Worm (Caenorhabditis elegans) whole organism, L4 larva: ENCODE data around the gene F56B3.4.
A peak's percentile ranks its signal among the peaks of the same experiment; 100 is the strongest.

Experiments
- F10B5.3 ChIP-seq: sonication (generic microtip); optimal IDR thresholded peaks from 2 replicates; lab custom pipeline; 2016; ENCODE audit warnings: mild to moderate bottlenecking, missing genetic modification characterization, missing compliant biosample characterization
- F26F4.8 ChIP-seq: fragments of 200-800 bp; sonication (Bioruptor generic); conservative IDR thresholded peaks from 2 replicates; pipeline ENCODE4 v1.3.6; 2022; ENCODE audit warnings: missing genetic modification characterization, missing compliant biosample characterization
- F49E8.2 ChIP-seq: sonication (generic microtip); optimal IDR thresholded peaks from 2 replicates; lab custom pipeline; 2016; ENCODE audit warnings: missing compliant biosample characterization, mild to moderate bottlenecking, missing genetic modification characterization, borderline replicate concordance
- T20F7.1 ChIP-seq: fragments of 200-800 bp; sonication (Bioruptor generic); optimal IDR thresholded peaks from 2 replicates; lab custom pipeline; 2018; ENCODE audit warnings: mild to moderate bottlenecking, missing genetic modification characterization, missing compliant biosample characterization
- T26A8.4 ChIP-seq: fragments of 200-800 bp; sonication (Bioruptor generic); IDR thresholded peaks from 2 replicates; pipeline ENCODE4 v1.3.6; 2022; ENCODE audit warnings: missing genetic modification characterization, missing compliant biosample characterization
- Y105C5A.15 ChIP-seq: fragments of 200-800 bp; sonication (Bioruptor generic); IDR thresholded peaks from 2 replicates; pipeline ENCODE4 v1.3.6; 2022; ENCODE audit warnings: missing genetic modification characterization, missing compliant biosample characterization
- Y48G9A.11 ChIP-seq: fragments of 200-800 bp; sonication (Bioruptor generic); IDR thresholded peaks from 2 replicates; pipeline ENCODE4 v1.3.6; 2022; ENCODE audit warnings: missing genetic modification reagents, missing genetic modification characterization, missing compliant biosample characterization
- ZK337.2 ChIP-seq: fragments of 200-800 bp; sonication (Bioruptor generic); IDR thresholded peaks from 2 replicates; pipeline ENCODE4 v1.3.6; 2022; ENCODE audit warnings: missing genetic modification reagents, missing genetic modification characterization, missing compliant biosample characterization
- ZK546.5 ChIP-seq, 2 experiments: sonication (generic microtip); optimal IDR thresholded peaks; 2 replicates each; lab custom pipeline; 2017; ENCODE audit warnings: missing biosample characterization in 2 of 2, missing genetic modification characterization in 2 of 2
- ama-1 ChIP-seq: fragments of 150-350 bp; optimal IDR thresholded peaks from 2 replicates; lab custom pipeline; 2014; ENCODE audit warnings: inconsistent platforms, mixed read lengths
- attf-4 ChIP-seq: sonication (generic microtip); optimal IDR thresholded peaks from 3 replicates; lab custom pipeline; 2017; ENCODE audit warnings: missing biosample characterization, missing genetic modification characterization
- ceh-44 ChIP-seq: fragments of 200-800 bp; sonication (Bioruptor generic); IDR thresholded peaks from 2 replicates; pipeline ENCODE4 v1.3.6; 2022; ENCODE audit warnings: missing genetic modification reagents, missing genetic modification characterization, missing compliant biosample characterization
- ceh-62 ChIP-seq: sonication (generic microtip); optimal IDR thresholded peaks from 2 replicates; lab custom pipeline; 2017; ENCODE audit warnings: missing biosample characterization, missing genetic modification characterization
- ctbp-1 ChIP-seq: fragments of 200-800 bp; sonication (Bioruptor generic); IDR thresholded peaks from 2 replicates; pipeline ENCODE4 v1.3.6; 2022; ENCODE audit warnings: missing genetic modification reagents, missing genetic modification characterization, missing compliant biosample characterization
- daf-12 ChIP-seq: fragments of 150-350 bp; optimal IDR thresholded peaks from 2 replicates; lab custom pipeline; 2014; ENCODE audit warnings: missing biosample characterization, missing genetic modification reagents, missing genetic modification characterization
- dpl-1 ChIP-seq: fragments of 150-350 bp; optimal IDR thresholded peaks from 2 replicates; lab custom pipeline; 2014; ENCODE audit warnings: missing biosample characterization, missing genetic modification reagents, missing genetic modification characterization
- dve-1 ChIP-seq: sonication (generic microtip); optimal IDR thresholded peaks from 2 replicates; lab custom pipeline; 2017; ENCODE audit warnings: antibody characterized with exemption, mild to moderate bottlenecking, missing genetic modification characterization, missing compliant biosample characterization; ENCODE audit not compliant: insufficient read depth
- fkh-10 ChIP-seq: fragments of 150-350 bp; optimal IDR thresholded peaks from 2 replicates; lab custom pipeline; 2014; ENCODE audit warnings: missing biosample characterization, missing genetic modification reagents, missing genetic modification characterization
- fos-1 ChIP-seq: fragments of 150-350 bp; optimal IDR thresholded peaks from 2 replicates; lab custom pipeline; 2014; ENCODE audit warnings: missing biosample characterization, missing genetic modification characterization
- gei-8 ChIP-seq: fragments of 200-800 bp; sonication (Bioruptor generic); optimal IDR thresholded peaks from 2 replicates; lab custom pipeline; 2018; ENCODE audit warnings: mild to moderate bottlenecking, missing genetic modification characterization, missing compliant biosample characterization
- hlh-11 ChIP-seq: fragments of 200-800 bp; sonication (Bioruptor generic); optimal IDR thresholded peaks from 2 replicates; lab custom pipeline; 2018; ENCODE audit warnings: mild to moderate bottlenecking, missing genetic modification characterization, missing compliant biosample characterization
- hmg-1.1 ChIP-seq: fragments of 200-800 bp; sonication (Bioruptor generic); IDR thresholded peaks from 2 replicates; pipeline ENCODE4 v1.3.6; 2022; ENCODE audit warnings: missing genetic modification reagents, missing genetic modification characterization, missing compliant biosample characterization
- jun-1 ChIP-seq: fragments of 150-350 bp; optimal IDR thresholded peaks from 2 replicates; lab custom pipeline; 2014; ENCODE audit warnings: missing biosample characterization, missing genetic modification reagents, missing genetic modification characterization
- lim-7 ChIP-seq: fragments of 200-800 bp; sonication (Bioruptor generic); IDR thresholded peaks from 2 replicates; pipeline ENCODE4 v1.3.6; 2022; ENCODE audit warnings: missing genetic modification characterization, missing compliant biosample characterization
- lin-15B ChIP-seq: fragments of 150-350 bp; sonication (generic microtip); optimal IDR thresholded peaks from 3 replicates; lab custom pipeline; 2014; ENCODE audit warnings: missing biosample characterization, missing genetic modification characterization
- lir-3 ChIP-seq: sonication (generic microtip); optimal IDR thresholded peaks from 2 replicates; lab custom pipeline; 2016; ENCODE audit warnings: mild to moderate bottlenecking, missing genetic modification characterization, missing compliant biosample characterization
- madf-5 ChIP-seq, 2 experiments: fragments of 200-800 bp; sonication (Bioruptor generic); IDR thresholded peaks; 2 replicates each; pipeline ENCODE4 v1.3.6; 2022; ENCODE audit warnings: missing compliant biosample characterization in 2 of 2, missing genetic modification characterization in 2 of 2
- madf-9 ChIP-seq: fragments of 200-800 bp; sonication (Bioruptor generic); conservative IDR thresholded peaks from 2 replicates; pipeline ENCODE4 v1.3.6; 2022; ENCODE audit warnings: missing genetic modification reagents, missing genetic modification characterization, missing compliant biosample characterization
- mdl-1 ChIP-seq, 2 experiments: fragments of 150-350 bp in 1 of 2; sonication (generic microtip) in 1 of 2; optimal IDR thresholded peaks; 2 replicates each; lab custom pipeline; 2014 to 2017; ENCODE audit warnings: missing biosample characterization in 2 of 2, missing genetic modification characterization in 2 of 2
- mes-2 ChIP-seq: sonication (generic microtip); optimal IDR thresholded peaks from 2 replicates; lab custom pipeline; 2016; ENCODE audit warnings: missing genotype, mild to moderate bottlenecking, missing genetic modification characterization, missing compliant biosample characterization; ENCODE audit not compliant: poor library complexity, severe bottlenecking
- mxl-2 ChIP-seq: fragments of 200-800 bp; sonication (Bioruptor generic); conservative IDR thresholded peaks from 2 replicates; pipeline ENCODE4 v1.3.6; 2022; ENCODE audit warnings: missing genetic modification reagents, missing genetic modification characterization, missing compliant biosample characterization
- mxl-3 ChIP-seq: fragments of 200-800 bp; sonication (Bioruptor generic); optimal IDR thresholded peaks from 2 replicates; lab custom pipeline; 2018; ENCODE audit warnings: mild to moderate bottlenecking, missing genetic modification characterization, missing compliant biosample characterization
- nhr-237 ChIP-seq: sonication (generic microtip); optimal IDR thresholded peaks from 2 replicates; lab custom pipeline; 2017; ENCODE audit warnings: missing biosample characterization, missing genetic modification characterization
- nhr-28 ChIP-seq: fragments of 150-350 bp; optimal IDR thresholded peaks from 2 replicates; lab custom pipeline; 2014; ENCODE audit warnings: missing biosample characterization, missing genetic modification characterization
- nhr-76 ChIP-seq: fragments of 150-350 bp; optimal IDR thresholded peaks from 2 replicates; lab custom pipeline; 2014; ENCODE audit warnings: missing biosample characterization, missing genetic modification characterization
- pha-4 ChIP-seq, 2 experiments: fragments of 150-350 bp in 1 of 2; fragments of 200-800 bp in 1 of 2; sonication (Bioruptor generic) in 1 of 2; IDR thresholded peaks in 1 of 2; optimal IDR thresholded peaks in 1 of 2; 2 replicates each; pipeline versions ENCODE4 v1.3.6 to Lab custom; 2014 to 2022; ENCODE audit warnings: missing genetic modification characterization in 2 of 2, missing genetic modification reagents in 2 of 2, missing biosample characterization in 1 of 2, missing compliant biosample characterization in 1 of 2
- pqm-1 ChIP-seq: sonication (generic microtip); optimal IDR thresholded peaks from 2 replicates; lab custom pipeline; 2017; ENCODE audit warnings: missing biosample characterization, missing genetic modification characterization
- rbr-2 ChIP-seq: sonication (generic microtip); optimal IDR thresholded peaks from 2 replicates; lab custom pipeline; 2016; ENCODE audit warnings: missing genotype, missing genetic modification characterization, missing compliant biosample characterization
- saeg-2 ChIP-seq: fragments of 200-800 bp; sonication (Bioruptor generic); IDR thresholded peaks from 2 replicates; pipeline ENCODE4 v1.3.6; 2022; ENCODE audit warnings: missing genetic modification reagents, missing genetic modification characterization, missing compliant biosample characterization
- set-16 ChIP-seq: fragments of 200-800 bp; sonication (Bioruptor generic); IDR thresholded peaks from 2 replicates; pipeline ENCODE4 v1.3.6; 2022; ENCODE audit warnings: missing genetic modification reagents, missing genetic modification characterization, missing compliant biosample characterization
- snpc-1.2 ChIP-seq: fragments of 200-800 bp; sonication (Bioruptor generic); IDR thresholded peaks from 2 replicates; pipeline ENCODE4 v1.3.6; 2022; ENCODE audit warnings: missing genetic modification reagents, missing genetic modification characterization, missing compliant biosample characterization
- snpc-4 ChIP-seq: fragments of 150-350 bp; optimal IDR thresholded peaks from 2 replicates; lab custom pipeline; 2014; ENCODE audit warnings: missing biosample characterization, missing genetic modification characterization
- tag-97 ChIP-seq: fragments of 200-800 bp; sonication (Bioruptor generic); IDR thresholded peaks from 2 replicates; pipeline ENCODE4 v1.3.6; 2022; ENCODE audit warnings: missing genetic modification characterization, missing compliant biosample characterization
- tra-1 ChIP-seq: fragments of 200-800 bp; sonication (Bioruptor generic); IDR thresholded peaks from 2 replicates; pipeline ENCODE4 v1.3.6; 2022; ENCODE audit warnings: missing genetic modification reagents, missing genetic modification characterization, missing compliant biosample characterization
- unc-130 ChIP-seq: sonication (generic microtip); optimal IDR thresholded peaks from 2 replicates; lab custom pipeline; 2016; ENCODE audit warnings: missing genetic modification reagents, missing genetic modification characterization, missing compliant biosample characterization
- unc-39 ChIP-seq: sonication (generic microtip); optimal IDR thresholded peaks from 2 replicates; lab custom pipeline; 2017; ENCODE audit warnings: missing biosample characterization, missing genetic modification characterization
- unc-62 ChIP-seq, 3 experiments: fragments of 150-350 bp in 1 of 3; sonication (generic microtip); optimal IDR thresholded peaks in 2 of 3; peaks in 1 of 3; 1 replicate in 1 of 3; 2 replicates in 2 of 3; lab custom pipeline; 2014 to 2017; ENCODE audit warnings: missing biosample characterization in 3 of 3, missing genetic modification characterization in 3 of 3, missing genetic modification reagents in 3 of 3, missing genotype in 1 of 3
- zfp-3 ChIP-seq: fragments of 200-800 bp; sonication (Bioruptor generic); conservative IDR thresholded peaks from 2 replicates; pipeline ENCODE4 v1.3.6; 2022; ENCODE audit warnings: missing genetic modification reagents, missing genetic modification characterization, missing compliant biosample characterization
- zip-11 ChIP-seq: fragments of 200-800 bp; sonication (Bioruptor generic); IDR thresholded peaks from 2 replicates; pipeline ENCODE4 v1.3.6; 2022; ENCODE audit warnings: missing genetic modification characterization, missing compliant biosample characterization
- ztf-7 ChIP-seq: fragments of 150-350 bp; optimal IDR thresholded peaks from 2 replicates; lab custom pipeline; 2014; ENCODE audit warnings: missing biosample characterization, missing genetic modification characterization

Gene F56B3.4

ce11 chrIV:829107-829506 lies 35.0 kb upstream of the F56B3.4 start (continued):
- no peak for TF ChIP-seq pqm-1

ce11 chrIV:828427-828826 lies 34.4 kb upstream of the F56B3.4 start:
- TF ChIP-seq ama-1 (lab: Kevin White, UChicago), result peak; percentile 42
- TF ChIP-seq T20F7.1 (GFP tag; lab: Kevin White, UChicago), result peak; percentile 24
- TF ChIP-seq rbr-2 (tag; lab: Kevin White, UChicago), result peak; percentile 40
- TF ChIP-seq attf-4 (tag; lab: Kevin White, UChicago), result no peak
- TF ChIP-seq mes-2, result no peak
- no peak for TF ChIP-seq nhr-76
- TF ChIP-seq unc-130 (GFP tag; lab: Kevin White, UChicago), result no peak
- no peak for TF ChIP-seq zfp-3 (GFP tag; lab: Robert Waterston, UW)
- no peak for TF ChIP-seq daf-12 (tag; lab: Kevin White, UChicago)
- no peak for TF ChIP-seq F26F4.8 (GFP tag; lab: Robert Waterston, UW)
- no peak for TF ChIP-seq mxl-2 (GFP tag; lab: Robert Waterston, UW)
- TF ChIP-seq ctbp-1, result no peak
- TF ChIP-seq dve-1, result peak; percentile 62
- TF ChIP-seq Y105C5A.15 (GFP tag; lab: Robert Waterston, UW), result no peak
- TF ChIP-seq snpc-4 (tag; lab: Kevin White, UChicago), result no peak
- TF ChIP-seq hlh-11 (tag; lab: Kevin White, UChicago), result peak; percentile 20
- no peak for TF ChIP-seq ZK337.2
- TF ChIP-seq unc-39 (tag; lab: Kevin White, UChicago), result no peak
- no peak for TF ChIP-seq pha-4 (GFP tag; IDR thresholded peaks at IDR 0.05; lab: Robert Waterston, UW)
- TF ChIP-seq pha-4 (tag; optimal IDR thresholded peaks at IDR 0.05; lab: Kevin White, UChicago), result no peak
- TF ChIP-seq gei-8 (GFP tag; lab: Kevin White, UChicago), result no peak
- TF ChIP-seq F49E8.2, result no peak
- TF ChIP-seq fos-1 (tag; lab: Kevin White, UChicago), result no peak
- TF ChIP-seq ztf-7, result no peak
- TF ChIP-seq zip-11 (GFP tag; lab: Robert Waterston, UW), result no peak
- no peak for TF ChIP-seq mxl-3 (GFP tag; lab: Kevin White, UChicago)
- TF ChIP-seq fkh-10, result peak; percentile 42
- TF ChIP-seq F10B5.3 (tag; lab: Kevin White, UChicago), result no peak
- no peak for TF ChIP-seq madf-5 (GFP tag; IDR thresholded peaks at IDR 0.05; lab: Robert Waterston, UW)
- peak in 1 of 2 experiments; percentile 64 for TF ChIP-seq mdl-1 (tag; optimal IDR thresholded peaks at IDR 0.05; lab: Kevin White, UChicago)
- no peak for TF ChIP-seq ZK546.5 (tag; optimal IDR thresholded peaks at IDR 0.05; lab: Kevin White, UChicago)
- TF ChIP-seq T26A8.4 (GFP tag; lab: Robert Waterston, UW), result no peak
- TF ChIP-seq lir-3 (tag; lab: Kevin White, UChicago), result no peak
- TF ChIP-seq lim-7 (GFP tag; lab: Robert Waterston, UW), result no peak
- TF ChIP-seq ceh-62, result no peak
- no peak for TF ChIP-seq lin-15B
- no peak for TF ChIP-seq Y48G9A.11 (GFP tag; lab: Robert Waterston, UW)
- peak; percentile 63 for TF ChIP-seq hmg-1.1 (GFP tag; lab: Robert Waterston, UW)
- no peak for TF ChIP-seq unc-62 (GFP tag; optimal IDR thresholded peaks at IDR 0.05 in 1 of 2; lab: Kevin White, UChicago)
- TF ChIP-seq unc-62 (tag; optimal IDR thresholded peaks at IDR 0.05; lab: Kevin White, UChicago), result no peak
- TF ChIP-seq ceh-44, result no peak
- TF ChIP-seq tag-97 (GFP tag; lab: Robert Waterston, UW), result no peak
- TF ChIP-seq nhr-28 (tag; lab: Kevin White, UChicago), result peak; percentile 15
- TF ChIP-seq jun-1 (tag; lab: Kevin White, UChicago), result no peak
- no peak for TF ChIP-seq saeg-2
- peak; percentile 60 for TF ChIP-seq dpl-1 (GFP tag; lab: Kevin White, UChicago)
- no peak for TF ChIP-seq madf-9 (GFP tag; lab: Robert Waterston, UW)
- no peak for TF ChIP-seq tra-1
- TF ChIP-seq snpc-1.2 (GFP tag; lab: Robert Waterston, UW), result no peak
- no peak for TF ChIP-seq set-16 (GFP tag; lab: Robert Waterston, UW)
- TF ChIP-seq nhr-237 (tag; lab: Kevin White, UChicago), result no peak
